Worm (Caenorhabditis elegans): ENCODE measurements around the gene sqrd-1.

sqrd-1 gene

DNA sequence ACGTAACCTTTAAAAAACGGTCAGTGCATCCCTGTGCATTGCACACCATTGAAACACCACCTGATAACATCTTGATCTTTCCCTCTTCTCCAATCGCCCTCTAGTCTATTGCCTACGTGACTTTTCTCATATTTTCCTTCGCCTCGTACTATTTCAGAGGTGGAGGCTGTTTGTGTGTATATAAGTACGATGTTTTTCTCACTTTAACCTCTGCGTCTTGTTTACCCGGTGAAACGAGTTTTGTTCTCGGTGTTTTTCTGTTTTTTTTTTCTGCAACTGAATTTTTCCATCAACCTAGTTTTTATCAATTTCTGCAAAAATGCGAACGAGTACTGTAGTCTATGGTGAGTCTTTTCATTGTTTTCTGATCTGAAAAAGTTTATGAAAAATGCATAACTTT lies at the start of gene sqrd-1:
Gene sqrd-1, plus strand, starts transcription at position 158 of the 400 bp plus-strand sequence.
- TF ChIP-seq unc-62 (GFP tag; optimal IDR thresholded peaks at IDR 0.05): no peak

DNA sequence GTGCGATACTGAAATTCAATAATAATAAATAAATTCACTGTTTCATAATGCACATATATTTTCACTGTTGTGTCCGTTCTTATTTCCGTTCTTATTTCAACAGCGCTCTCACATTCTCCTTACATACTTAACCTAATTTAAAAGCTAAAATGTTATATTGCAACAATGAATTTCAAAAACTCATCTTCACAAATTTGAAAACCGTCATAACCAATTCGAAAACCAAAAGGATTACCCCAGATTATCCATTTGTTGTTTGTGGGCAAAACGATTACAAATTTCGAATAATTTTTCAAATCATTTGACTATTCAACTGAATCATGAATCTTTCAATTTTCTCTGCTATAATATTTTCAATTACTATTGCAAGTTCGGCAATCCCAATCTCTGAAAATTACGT lies 47.5 kb upstream of the sqrd-1 start, which contains the start of gene R05A10.4:
Gene R05A10.4, plus strand, starts transcription at position 301 of the 400 bp plus-strand sequence.
- no peak for TF ChIP-seq unc-62 (GFP tag; optimal IDR thresholded peaks at IDR 0.05)

DNA sequence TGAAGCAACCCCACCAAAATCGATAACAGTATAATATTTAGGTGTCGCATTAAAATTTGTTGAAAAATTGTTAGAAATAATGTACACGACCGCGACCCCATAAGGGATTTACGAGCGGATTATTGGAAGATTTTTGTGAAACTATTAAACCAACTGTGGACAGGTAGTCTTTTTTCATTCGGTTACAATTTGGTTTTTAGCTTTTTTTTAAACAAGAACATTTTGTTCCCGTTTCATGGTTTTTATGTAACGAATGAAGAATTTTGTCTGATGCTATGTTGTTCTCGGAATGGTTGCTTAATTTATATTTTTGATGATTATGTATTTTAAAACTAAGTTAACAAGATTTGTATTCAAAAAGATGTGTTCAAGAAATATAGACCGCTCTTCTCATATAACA lies 43.3 kb upstream of the sqrd-1 start, which contains the start of gene R05A10.3:
Gene R05A10.3, minus strand, starts transcription at position 101 of the 400 bp plus-strand sequence.
- TF ChIP-seq unc-62 (GFP tag; optimal IDR thresholded peaks at IDR 0.05): no peak

DNA sequence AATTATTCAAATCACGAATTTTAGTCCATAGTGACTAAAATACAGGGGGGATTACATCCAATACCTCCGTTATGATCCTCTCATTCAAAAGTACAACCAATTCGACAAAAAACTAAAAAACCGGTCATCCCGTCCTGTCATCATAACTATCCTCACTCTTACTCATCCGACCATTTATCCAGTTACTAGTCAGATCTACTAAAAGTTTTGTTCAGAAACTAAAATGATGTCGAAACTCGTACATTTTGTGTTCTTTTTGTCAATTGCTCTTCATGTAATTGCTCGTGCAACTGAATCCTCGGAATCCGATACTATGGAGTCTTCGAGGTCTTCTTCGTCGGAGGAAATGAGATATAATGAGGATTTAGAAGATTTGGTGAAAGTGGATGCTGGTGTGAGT lies 42.6 kb upstream of the sqrd-1 start, which contains the start of gene R05A10.2:
Gene R05A10.2, plus strand, starts transcription at position 214 of the 400 bp plus-strand sequence.
- TF ChIP-seq unc-62 (GFP tag; optimal IDR thresholded peaks at IDR 0.05): no peak

DNA sequence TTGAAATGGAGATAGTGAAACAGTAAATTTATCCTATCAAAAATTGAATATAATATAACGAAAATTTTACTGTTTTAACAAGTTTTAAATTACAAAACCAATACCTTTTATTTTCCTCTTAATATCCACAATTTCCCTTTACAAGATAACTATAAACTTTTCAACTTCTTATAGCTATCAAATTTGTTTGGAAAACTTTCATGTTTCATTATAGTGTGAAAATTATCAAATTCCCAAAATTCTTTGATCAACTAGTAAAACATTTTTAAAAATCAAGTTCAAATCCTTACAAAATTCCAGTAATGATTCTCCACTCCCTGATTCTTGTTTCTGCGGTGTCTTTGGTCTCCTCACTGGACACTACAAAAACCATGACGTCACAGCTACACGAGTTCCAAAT lies 37.6 kb upstream of the sqrd-1 start, which contains the start of gene R05A10.1:
Gene R05A10.1, plus strand, starts transcription at position 301 of the 400 bp plus-strand sequence.
- TF ChIP-seq unc-62 (GFP tag; optimal IDR thresholded peaks at IDR 0.05): no peak

DNA sequence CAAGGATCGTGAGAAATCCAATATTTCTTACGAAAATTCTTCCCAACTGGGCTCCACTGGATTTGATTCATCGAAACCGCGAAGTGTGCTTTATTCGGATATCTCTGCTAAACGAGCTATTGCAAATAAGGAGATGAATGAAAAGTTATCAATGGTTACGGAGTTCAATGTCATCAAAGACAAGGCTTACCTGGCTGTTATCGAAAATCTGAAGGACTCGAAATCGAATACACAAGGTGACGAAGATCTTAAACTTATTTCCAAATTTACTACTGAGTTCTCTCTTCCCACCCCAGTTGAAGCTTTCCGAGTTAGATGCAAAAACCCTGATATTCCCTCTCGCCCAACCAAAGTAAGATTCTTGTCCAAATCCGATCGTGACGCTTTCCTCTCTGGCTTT lies 33.4 kb upstream of the sqrd-1 start:
- TF ChIP-seq unc-62 (GFP tag; optimal IDR thresholded peaks at IDR 0.05): no peak

DNA sequence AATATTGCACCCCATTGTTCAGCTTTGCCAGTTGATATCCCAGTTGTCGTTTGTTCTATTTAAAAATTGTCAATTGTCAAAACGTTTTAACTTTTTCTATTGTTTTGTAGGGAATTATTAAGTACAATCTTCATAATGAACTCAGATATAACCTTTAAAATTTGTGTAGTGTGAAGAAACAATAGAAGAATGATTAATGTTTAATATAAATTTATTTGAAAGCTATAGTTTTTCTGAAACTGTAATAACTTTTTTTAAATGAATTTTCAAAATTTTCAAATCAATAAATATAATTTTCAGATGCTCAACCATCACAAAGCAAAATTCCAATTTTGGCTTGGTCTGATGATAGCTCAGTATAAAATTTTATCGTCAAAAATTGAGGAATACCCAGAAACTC lies 27.8 kb upstream of the sqrd-1 start, which contains the start of gene K01G12.22:
Gene K01G12.22, plus strand, starts transcription at position 301 of the 400 bp plus-strand sequence.
- TF ChIP-seq unc-62 (GFP tag; optimal IDR thresholded peaks at IDR 0.05): no peak

DNA sequence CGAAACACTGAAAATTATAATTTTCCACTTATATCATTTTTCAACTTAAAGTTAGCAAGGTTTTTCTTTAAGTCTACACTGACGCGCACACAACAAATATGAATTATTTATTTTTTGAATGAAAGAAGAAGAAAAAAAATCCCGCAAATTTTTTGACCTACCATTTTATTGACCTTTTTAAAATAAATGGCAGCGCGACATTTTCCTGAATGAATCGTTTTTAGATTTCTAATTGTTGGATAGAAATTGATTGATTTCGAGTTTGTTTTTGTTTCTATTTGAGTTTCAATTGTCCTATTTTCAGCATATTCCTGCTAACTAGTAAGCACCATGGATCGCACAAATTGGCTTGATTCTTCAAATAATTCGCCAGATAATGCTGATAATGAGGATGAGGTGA lies 26.5 kb upstream of the sqrd-1 start, which contains the start of gene K01G12.3:
Gene K01G12.3, plus strand, starts transcription at position 301 of the 400 bp plus-strand sequence.
- no peak for TF ChIP-seq unc-62 (GFP tag; optimal IDR thresholded peaks at IDR 0.05)

DNA sequence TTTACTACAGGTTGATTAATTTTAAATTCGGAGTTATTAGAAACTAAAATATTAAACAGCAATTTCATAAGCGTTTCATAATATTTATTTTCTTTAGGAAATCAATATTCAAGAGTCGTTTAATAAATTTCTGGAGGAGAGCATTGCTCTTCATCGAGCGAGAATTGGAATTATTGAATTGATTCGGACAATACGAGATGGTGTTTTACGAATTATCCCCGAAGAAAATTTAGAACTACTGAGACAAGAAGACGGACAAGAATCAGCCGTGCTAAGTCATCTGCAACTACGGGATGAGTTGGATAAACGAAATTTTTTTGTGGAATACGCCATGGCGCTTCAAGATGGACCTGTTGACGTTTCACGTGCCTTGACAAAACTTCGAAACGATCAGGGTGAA lies 25.4 kb upstream of the sqrd-1 start:
- no peak for TF ChIP-seq unc-62 (GFP tag; optimal IDR thresholded peaks at IDR 0.05)

DNA sequence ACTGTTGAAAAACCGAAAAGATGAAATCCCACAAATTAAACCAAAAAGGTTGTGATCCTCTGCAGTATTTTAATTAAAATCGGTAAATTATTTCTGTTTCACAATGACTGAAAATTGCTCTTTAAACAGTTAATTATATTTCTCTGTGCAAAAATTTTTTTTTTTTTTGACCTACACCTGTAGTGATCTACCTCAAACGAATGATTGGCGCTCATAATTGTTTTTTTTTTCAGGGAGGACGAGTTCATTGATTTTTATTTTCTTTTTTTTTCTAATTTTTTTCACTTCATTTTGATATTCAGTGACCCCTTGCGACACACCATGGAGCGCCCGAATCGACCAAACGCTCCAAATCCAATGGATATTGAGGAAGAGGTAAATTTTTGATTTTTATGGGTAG lies 23.5 kb upstream of the sqrd-1 start, which contains the start of gene F02H6.2:
Gene F02H6.2, plus strand, starts transcription at position 301 of the 400 bp plus-strand sequence.
- no peak for TF ChIP-seq unc-62 (GFP tag; optimal IDR thresholded peaks at IDR 0.05)

DNA sequence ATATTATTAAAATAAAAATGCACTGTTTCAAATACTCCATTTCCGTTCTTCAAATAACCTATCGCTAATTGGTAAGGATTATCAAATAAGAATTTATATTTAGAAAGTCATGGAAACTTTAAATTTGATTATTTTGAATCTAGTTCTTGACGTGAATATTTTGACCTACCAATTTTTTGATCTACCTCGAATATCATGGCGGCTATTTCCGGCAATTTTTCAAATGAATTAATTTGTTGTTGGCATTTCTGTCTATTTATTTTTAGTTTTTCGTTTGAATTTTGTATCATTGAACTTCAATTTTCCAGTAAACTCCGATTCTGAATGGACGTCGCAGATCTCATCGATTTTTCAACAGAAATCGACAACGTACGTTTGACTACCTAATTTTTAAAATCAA lies 16.5 kb upstream of the sqrd-1 start, which contains the start of gene F02H6.3:
Gene F02H6.3, plus strand, starts transcription at position 266 of the 400 bp plus-strand sequence.
- TF ChIP-seq unc-62 (GFP tag; optimal IDR thresholded peaks at IDR 0.05): no peak

DNA sequence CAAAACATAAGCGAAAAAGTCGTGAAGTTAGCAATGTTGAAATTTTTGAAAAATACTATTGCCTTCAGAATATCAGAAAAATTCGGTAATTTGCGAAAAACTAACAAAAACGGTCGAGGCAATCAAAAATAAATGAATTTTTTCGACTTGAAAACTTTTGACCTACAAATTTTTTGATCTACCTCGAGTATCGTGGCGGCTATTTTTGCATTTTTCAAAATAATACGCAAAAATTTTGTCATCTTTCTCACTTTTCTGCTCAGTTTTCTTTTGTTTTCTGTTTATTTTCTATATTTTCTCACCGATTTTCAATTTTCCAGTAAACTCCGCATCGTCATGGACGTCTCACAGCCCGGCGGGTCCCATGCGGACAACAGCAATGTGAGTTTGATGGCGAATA lies 3.9 kb upstream of the sqrd-1 start:
- no peak for TF ChIP-seq unc-62 (GFP tag; optimal IDR thresholded peaks at IDR 0.05)

DNA sequence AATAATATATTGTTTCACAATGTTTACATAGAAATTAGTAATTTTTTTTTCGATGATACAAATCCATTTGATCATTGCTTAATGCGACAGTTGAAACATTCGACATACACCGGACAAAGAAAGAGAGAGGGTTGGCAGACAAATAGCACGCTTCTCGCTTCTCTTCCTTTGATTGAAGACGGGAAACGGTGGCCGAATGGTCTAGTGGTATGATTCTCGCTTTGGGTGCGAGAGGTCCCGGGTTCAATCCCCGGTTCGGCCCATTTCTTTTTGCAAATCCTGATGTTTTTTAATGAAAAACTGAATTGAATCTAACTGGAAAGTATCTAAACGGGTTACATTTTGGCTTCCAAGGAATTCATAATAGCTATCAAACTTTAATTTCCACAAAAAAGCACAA lies 5.2 kb downstream of the sqrd-1 start:
- no peak for TF ChIP-seq unc-62 (GFP tag; optimal IDR thresholded peaks at IDR 0.05)

DNA sequence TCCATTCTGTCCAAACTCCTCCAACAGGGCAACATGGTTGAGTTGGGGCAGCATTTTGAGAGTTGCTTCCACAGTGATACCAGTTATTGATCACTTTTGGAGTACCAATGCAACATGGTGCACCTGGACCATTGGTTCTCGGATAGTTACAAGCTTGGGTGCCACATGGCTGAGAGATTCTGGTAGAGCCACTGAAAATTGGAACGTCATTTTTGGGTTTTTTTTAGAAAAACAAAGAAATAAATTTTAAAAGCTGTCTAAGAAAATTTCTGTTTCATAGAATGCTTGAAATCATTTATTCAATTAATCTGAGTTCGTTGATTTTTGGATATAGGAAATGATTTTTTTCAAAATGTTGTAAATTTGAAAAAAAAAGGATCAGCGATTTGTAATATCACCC lies 7.5 kb downstream of the sqrd-1 start:
- TF ChIP-seq unc-62 (GFP tag; optimal IDR thresholded peaks at IDR 0.05): no peak

DNA sequence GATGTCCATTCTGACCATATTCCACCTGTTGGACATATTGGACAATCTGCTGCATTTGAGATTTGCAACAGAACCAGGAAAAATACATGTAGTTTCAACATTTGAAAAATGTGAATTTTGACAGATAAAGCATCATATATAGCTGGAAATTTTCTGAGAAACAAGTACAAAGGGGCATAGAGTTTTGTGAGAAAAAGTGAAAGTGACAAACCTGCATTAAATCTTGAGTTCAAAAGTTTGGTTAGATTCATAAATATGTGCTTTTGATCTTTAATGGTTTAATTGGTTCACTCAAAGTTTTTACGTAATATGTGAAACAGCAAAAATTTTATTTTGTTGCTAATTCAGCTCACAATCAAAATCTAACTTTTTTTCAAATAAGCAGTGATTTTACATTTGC lies 8.4 kb downstream of the sqrd-1 start, which contains the start of gene F02H6.7:
Gene F02H6.7, minus strand, starts transcription at position 101 of the 400 bp plus-strand sequence.
- TF ChIP-seq unc-62 (GFP tag; optimal IDR thresholded peaks at IDR 0.05): no peak

DNA sequence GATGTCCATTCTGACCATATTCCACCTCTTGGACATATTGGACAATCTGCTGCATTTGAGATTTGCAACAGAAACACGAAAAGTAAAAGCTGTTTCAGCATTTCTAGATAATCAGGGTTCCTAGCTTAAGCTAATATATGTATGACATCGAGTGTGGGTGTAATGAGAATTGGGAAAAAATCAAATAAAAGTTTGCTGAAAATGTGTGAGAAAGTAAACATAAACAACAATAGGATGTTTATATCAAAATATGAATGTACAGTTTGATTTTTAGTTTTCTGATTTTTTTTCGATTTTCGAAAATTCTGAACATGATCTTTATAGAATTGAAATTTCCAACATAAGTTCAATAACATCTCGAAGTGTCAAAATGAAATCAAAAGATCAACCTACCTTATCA lies 11.1 kb downstream of the sqrd-1 start, which contains the start of gene F02H6.6:
Gene F02H6.6, minus strand, starts transcription at position 101 of the 400 bp plus-strand sequence.
- TF ChIP-seq unc-62 (GFP tag; optimal IDR thresholded peaks at IDR 0.05): no peak

DNA sequence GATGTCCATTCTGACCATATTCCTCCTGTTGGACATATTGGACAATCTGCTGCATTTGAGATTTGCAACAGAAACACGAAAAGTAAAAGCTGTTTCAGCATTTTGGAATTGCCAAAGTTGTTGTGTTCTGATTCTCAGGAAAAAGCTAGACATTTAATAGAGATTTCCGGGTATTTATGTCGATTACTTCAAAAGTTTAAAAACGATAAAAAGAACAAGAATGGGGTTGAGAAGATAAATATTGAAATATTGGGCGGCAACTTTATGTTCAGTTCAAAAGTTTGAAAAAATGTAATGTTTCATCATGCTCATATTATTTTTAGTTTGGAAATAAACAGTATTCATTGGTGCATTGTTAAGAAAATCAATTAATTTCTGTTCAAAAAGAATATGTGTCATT lies 19.3 kb downstream of the sqrd-1 start, which contains the start of gene Y64G10A.1:
Gene Y64G10A.1, minus strand, starts transcription at position 101 of the 400 bp plus-strand sequence.
- no peak for TF ChIP-seq unc-62 (GFP tag; optimal IDR thresholded peaks at IDR 0.05)

All from whole organism, dauer.